Fruit fly (Drosophila melanogaster): ENCODE measurements around the gene CG17328.

The CG17328 gene

DNA sequence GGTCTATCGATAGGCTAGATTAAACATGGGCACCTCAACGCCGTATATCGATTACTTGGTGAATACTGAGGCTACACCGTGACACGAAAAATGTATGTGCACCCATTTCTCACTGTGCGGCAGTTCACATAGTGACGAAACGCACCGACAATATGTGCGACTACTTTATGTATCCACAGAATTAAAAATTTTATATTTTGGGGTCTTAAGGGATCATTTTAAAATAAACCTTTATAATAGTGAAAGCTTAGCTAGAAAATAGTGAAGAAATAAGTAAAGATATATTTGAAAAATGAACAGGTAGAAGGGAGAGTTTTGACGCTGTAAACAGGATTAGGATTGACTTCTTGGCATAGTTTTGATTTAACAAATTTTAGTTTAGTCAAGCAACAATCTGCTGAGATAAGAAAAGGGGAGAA is 29.4 kb downstream of the CG17328 start, which contains the start of gene mRpL4 (continued):
- TF ChIP-seq CG1603 (tag; optimal IDR thresholded peaks at IDR 0.05) (peak; percentile 77), Dref (GFP tag; IDR thresholded peaks at IDR 0.05) (peak; percentile 97), CG4730 (GFP tag; IDR thresholded peaks at IDR 0.05) (peak; percentile 47; the same call in 1 of the 2 replicates), CG12769 (tag; optimal IDR thresholded peaks at IDR 0.05) (peak; percentile 56), CG6683 (GFP tag; optimal IDR thresholded peaks at IDR 0.05) (no peak), CG8359 (GFP tag; optimal IDR thresholded peaks at IDR 0.05; ENCODE audit: borderline replicate concordance) (no peak), Max (GFP tag; optimal IDR thresholded peaks at IDR 0.05) (no peak), Bgb (GFP tag; IDR thresholded peaks at IDR 0.05; ENCODE audit: partially characterized antibody) (peak; percentile 99), CG12219 (GFP tag; optimal IDR thresholded peaks at IDR 0.05) (no peak), CkIIα-i1 (GFP tag; IDR thresholded peaks at IDR 0.05) (no peak), CG10147 (GFP tag; optimal IDR thresholded peaks at IDR 0.05) (no peak), Med (GFP tag) (no peak), CG13287 (GFP tag; IDR thresholded peaks at IDR 0.05; ENCODE audit: partially characterized antibody) (peak; percentile 99), zen2 (GFP tag; IDR thresholded peaks at IDR 0.05; ENCODE audit: partially characterized antibody) (peak; percentile 99), NC2β (GFP tag; optimal IDR thresholded peaks at IDR 0.05) (peak; percentile 60), fd96Cb (tag; optimal IDR thresholded peaks at IDR 0.05) (peak; percentile 27), gcm2 (GFP tag; optimal IDR thresholded peaks at IDR 0.05) (peak; percentile 58), tap (tag; optimal IDR thresholded peaks at IDR 0.05) (peak; percentile 37), crol (GFP tag; IDR thresholded peaks at IDR 0.05) (no peak), CG6765 (GFP tag; optimal IDR thresholded peaks at IDR 0.05) (no peak), sens (GFP tag) (peak; percentile 96), dimm (GFP tag; IDR thresholded peaks at IDR 0.05) (no peak), Dfd (GFP tag; optimal IDR thresholded peaks at IDR 0.05) (no peak), so (GFP tag; IDR thresholded peaks at IDR 0.05) (no peak), Adf1 (GFP tag; IDR thresholded peaks at IDR 0.05) (no peak), CG12236 (GFP tag; optimal IDR thresholded peaks at IDR 0.05) (peak; percentile 2), CG11723 (GFP tag; optimal IDR thresholded peaks at IDR 0.05) (no peak), gcm (GFP tag; optimal IDR thresholded peaks at IDR 0.05) (no peak), pfk (GFP tag; optimal IDR thresholded peaks at IDR 0.05) (no peak), gce (GFP tag; IDR thresholded peaks at IDR 0.05) (peak; percentile 60; the same call in 2 of the 3 replicates), CG7556 (GFP tag; optimal IDR thresholded peaks at IDR 0.05) (no peak), CG34376 (GFP tag; optimal IDR thresholded peaks at IDR 0.05) (no peak), ash1 (GFP tag; optimal IDR thresholded peaks at IDR 0.05) (no peak), CG11093 (GFP tag; IDR thresholded peaks at IDR 0.05) (peak; percentile 18; the same call in 1 of the 3 replicates), CG12942 (GFP tag; optimal IDR thresholded peaks at IDR 0.05) (peak; percentile 78), CG15514 (GFP tag; optimal IDR thresholded peaks at IDR 0.05) (peak; percentile 65), lab (GFP tag; optimal IDR thresholded peaks at IDR 0.05) (no peak), mirr (GFP tag; optimal IDR thresholded peaks at IDR 0.05) (no peak), dmrt11E (tag; optimal IDR thresholded peaks at IDR 0.05) (peak; percentile 46), Kr (GFP tag; optimal IDR thresholded peaks at IDR 0.05) (no peak), CG16779 (GFP tag; IDR thresholded peaks at IDR 0.05) (0 out of 2 replicates have a peak, but pooled peaks have one; percentile 36), bigmax (GFP tag; optimal IDR thresholded peaks at IDR 0.05) (no peak), CG8388 (GFP tag; optimal IDR thresholded peaks at IDR 0.05) (peak; percentile 49), CG6813 (GFP tag; optimal IDR thresholded peaks at IDR 0.05) (peak; percentile 12), ken (GFP tag; IDR thresholded peaks at IDR 0.05) (peak; percentile 65; the same call in 1 of the 3 replicates), CG42726 (GFP tag; IDR thresholded peaks at IDR 0.05; ENCODE audit: partially characterized antibody) (peak; percentile 99), Dip2 (GFP tag; IDR thresholded peaks at IDR 0.05) (no peak), sim (GFP tag; IDR thresholded peaks at IDR 0.05) (no peak), Atf6 (GFP tag; IDR thresholded peaks at IDR 0.05) (peak; percentile 42; the same call in 1 of the 2 replicates), Oaz (GFP tag; IDR thresholded peaks at IDR 0.05) (peak; percentile 58)

All from whole organism, embryonic.